Worm (Caenorhabditis elegans): ENCODE data around the gene Y19D10B.6.

DNA sequence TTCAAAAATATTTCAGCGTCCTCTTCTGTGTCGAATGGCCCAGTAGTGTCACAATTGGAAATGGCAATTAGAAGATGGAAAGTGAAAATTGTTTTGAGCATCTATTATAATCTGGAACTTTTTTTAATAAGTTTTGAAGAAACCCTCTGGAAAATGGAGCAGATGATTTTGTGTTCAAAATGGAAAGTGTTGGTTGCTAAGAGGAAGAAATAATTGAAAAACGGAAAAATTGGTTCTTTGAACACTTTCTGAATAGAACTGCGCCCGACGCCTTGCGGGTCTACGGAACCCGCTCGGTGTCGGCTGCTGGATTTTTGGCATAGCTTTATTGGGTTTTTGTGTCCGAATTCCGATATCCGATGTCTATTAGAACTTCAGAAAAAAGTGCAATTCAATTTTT lies 15.2 kb upstream of the Y19D10B.6 start, which contains the start of gene irld-28:
- TF ChIP-seq him-1 (tag; optimal IDR thresholded peaks at IDR 0.05) = no peak
- no peak for TF ChIP-seq dao-5 (tag; optimal IDR thresholded peaks at IDR 0.05)
- TF ChIP-seq W03F9.2 (tag; optimal IDR thresholded peaks at IDR 0.05) = no peak
